Worm (Caenorhabditis elegans) whole organism, midembryonic: ENCODE data around the gene nemp-1.

Experiments
- T22C8.4 ChIP-seq: fragments of 200-800 bp; sonication (Bioruptor generic); IDR thresholded peaks from 2 replicates; pipeline ENCODE4 v1.3.6; 2022; ENCODE audit warnings: missing genetic modification characterization, missing compliant biosample characterization
- flt-1 ChIP-seq: fragments of 200-800 bp; sonication (Bioruptor generic); IDR thresholded peaks from 2 replicates; pipeline ENCODE4 v1.3.6; 2022; ENCODE audit warnings: missing genetic modification characterization, missing compliant biosample characterization
- klf-2 ChIP-seq: fragments of 200-800 bp; sonication (Bioruptor generic); conservative IDR thresholded peaks from 2 replicates; pipeline ENCODE4 v1.3.6; 2022; ENCODE audit warnings: missing genetic modification reagents, missing genetic modification characterization, missing compliant biosample characterization
- med-1 ChIP-seq: sonication (generic microtip); optimal IDR thresholded peaks from 2 replicates; lab custom pipeline; 2017; ENCODE audit warnings: missing genetic modification characterization, mild to moderate bottlenecking, missing compliant biosample characterization, antibody characterized with exemption, missing genetic modification reagents; ENCODE audit not compliant: insufficient read depth
- ztf-23 ChIP-seq: fragments of 200-800 bp; sonication (Bioruptor generic); IDR thresholded peaks from 2 replicates; pipeline ENCODE4 v1.3.6; 2022; ENCODE audit warnings: missing genetic modification reagents, missing genetic modification characterization, missing compliant biosample characterization
- ztf-29 ChIP-seq: fragments of 200-800 bp; sonication (Bioruptor generic); IDR thresholded peaks from 2 replicates; pipeline ENCODE4 v1.3.6; 2022; ENCODE audit warnings: missing genetic modification reagents, missing genetic modification characterization, missing compliant biosample characterization

DNA sequence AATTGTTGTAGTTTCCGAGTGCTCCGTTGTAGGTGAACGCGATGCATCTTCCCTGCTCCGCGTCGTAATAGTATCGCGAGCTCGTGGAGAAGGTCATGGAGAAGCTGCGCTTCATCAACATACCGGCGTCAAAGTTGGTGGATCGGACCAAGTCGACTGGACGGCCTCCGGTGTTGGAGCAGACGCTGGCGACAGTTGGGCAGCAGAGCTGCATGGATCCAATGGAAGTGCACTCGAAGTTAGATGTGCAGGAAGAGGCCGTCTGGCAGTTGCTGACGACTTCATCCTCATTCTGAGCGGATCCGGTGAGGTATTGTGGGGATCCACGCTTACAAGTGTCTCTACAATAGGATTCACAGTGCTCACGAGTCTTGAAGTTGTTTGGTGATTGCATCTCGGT is 36.9 kb downstream of the nemp-1 start:
- TF ChIP-seq med-1 (GFP tag; lab: Kevin White, UChicago) = no peak
- no peak for TF ChIP-seq T22C8.4
- no peak for TF ChIP-seq flt-1 (GFP tag; lab: Robert Waterston, UW)
- TF ChIP-seq ztf-23 = no peak
- TF ChIP-seq klf-2 (GFP tag; lab: Robert Waterston, UW) = no peak
- no peak for TF ChIP-seq ztf-29 (GFP tag; lab: Robert Waterston, UW)
